Fruit fly (Drosophila melanogaster): ENCODE measurements around the gene CG14882.

CG14882 gene

DNA sequence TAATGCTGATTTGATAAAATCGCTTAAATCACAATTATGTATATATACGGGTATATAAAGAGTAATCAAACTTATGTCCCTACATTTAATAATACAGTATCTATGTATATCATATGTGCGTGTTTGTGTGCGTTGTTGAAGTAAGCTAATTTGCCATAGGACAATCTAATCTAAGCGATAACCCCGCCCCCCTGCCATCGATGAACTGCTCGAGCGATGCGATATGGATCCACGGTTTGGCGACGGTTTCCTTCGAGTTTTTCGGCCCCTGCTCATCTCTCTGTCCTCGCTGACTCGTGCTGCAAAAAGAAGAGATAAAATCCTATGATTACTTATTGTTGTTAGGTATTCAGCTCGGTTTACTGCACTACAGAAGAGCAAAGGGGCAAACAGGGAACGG lies 3.8 kb downstream of the CG14882 start:
- no peak for TF ChIP-seq CG8159 (tag; optimal IDR thresholded peaks at IDR 0.05)
- TF ChIP-seq CG14655 (GFP tag; optimal IDR thresholded peaks at IDR 0.05): no peak
- TF ChIP-seq CG34367 (tag; optimal IDR thresholded peaks at IDR 0.05): no peak

DNA sequence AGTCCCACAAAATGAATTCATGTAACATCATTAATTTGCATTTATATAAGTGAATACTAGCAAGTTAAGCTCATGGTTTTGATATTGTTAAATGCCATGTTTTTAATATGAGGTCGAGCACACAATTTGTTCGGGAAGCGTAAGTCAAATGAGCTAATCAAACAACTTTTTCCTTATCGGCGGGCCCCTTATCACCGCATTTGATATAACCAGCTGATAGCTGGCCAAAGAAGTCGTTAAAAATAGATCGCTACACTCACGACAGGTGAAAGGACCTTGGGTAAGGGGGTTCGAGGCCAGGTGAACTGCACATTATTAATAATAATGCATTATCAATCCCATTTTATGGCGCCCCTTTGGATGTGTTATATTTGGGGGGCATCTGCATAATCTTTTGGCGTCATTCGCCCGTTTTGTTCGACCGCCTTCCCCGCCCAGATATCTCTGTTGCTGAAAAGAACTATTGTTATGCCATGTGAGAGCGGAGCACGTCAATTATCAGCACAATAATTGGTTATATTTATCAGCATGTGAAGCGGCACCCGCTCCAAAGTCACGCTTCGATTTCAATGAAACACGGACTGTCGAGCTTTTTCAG lies 4.5 kb downstream of the CG14882 start:
- TF ChIP-seq CG10348 (GFP tag; IDR thresholded peaks at IDR 0.05): no peak
- TF ChIP-seq CG8301 (tag; optimal IDR thresholded peaks at IDR 0.05): no peak
- TF ChIP-seq gl (tag; optimal IDR thresholded peaks at IDR 0.05): no peak
- TF ChIP-seq CG9948 (tag; optimal IDR thresholded peaks at IDR 0.05): no peak

DNA sequence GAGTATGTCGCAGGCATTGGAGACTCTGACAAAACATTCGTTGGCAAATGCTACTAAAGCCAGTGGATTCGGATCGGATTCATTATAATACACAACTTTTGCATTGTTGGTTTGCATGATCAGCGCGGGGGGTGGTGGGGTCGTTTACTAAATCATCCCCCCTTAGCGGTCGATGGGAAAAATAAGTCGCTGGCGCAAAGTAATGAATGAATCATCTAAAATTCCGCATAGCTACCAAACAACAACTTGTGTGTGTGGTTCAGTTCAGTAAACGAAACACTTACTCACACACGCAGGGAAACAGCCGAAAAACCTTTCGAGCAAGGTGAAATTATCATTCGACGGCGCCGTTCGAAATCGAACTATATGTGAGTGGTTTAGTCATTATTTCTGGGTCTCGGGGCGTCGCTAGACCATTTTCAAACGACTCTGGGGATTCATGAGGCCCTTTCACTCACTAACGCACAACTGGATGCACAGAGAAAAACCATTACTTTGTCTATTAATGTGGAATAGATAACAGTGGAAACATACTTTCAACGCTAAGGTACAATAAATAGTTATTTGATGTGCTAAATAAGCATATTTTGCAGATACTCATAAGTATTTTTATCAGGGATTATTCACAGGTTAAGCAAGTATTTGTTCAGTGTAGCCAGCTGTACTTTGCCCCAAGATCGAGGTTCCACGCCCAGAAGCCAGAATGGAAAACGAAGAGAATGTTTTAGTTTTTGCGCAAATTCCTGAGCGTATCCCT lies 5.5 kb downstream of the CG14882 start:
- peak; percentile 95 for TF ChIP-seq CG4496 (GFP tag; IDR thresholded peaks at IDR 0.05)
- TF ChIP-seq CG12605 (GFP tag; IDR thresholded peaks at IDR 0.05): peak; percentile 87
- peak; percentile 86 for TF ChIP-seq CG34367 (tag; optimal IDR thresholded peaks at IDR 0.05)
- no peak for TF ChIP-seq Pif1B (GFP tag; optimal IDR thresholded peaks at IDR 0.05)
- peak; percentile 49; the same call in 1 of the 2 replicates for TF ChIP-seq CG10348 (GFP tag; IDR thresholded peaks at IDR 0.05)
- TF ChIP-seq Pif1A (GFP tag; optimal IDR thresholded peaks at IDR 0.05): no peak
- TF ChIP-seq CG14655 (GFP tag; optimal IDR thresholded peaks at IDR 0.05): peak; percentile 89
- TF ChIP-seq gl (tag; optimal IDR thresholded peaks at IDR 0.05): peak; percentile 87
- TF ChIP-seq rn (GFP tag; IDR thresholded peaks at IDR 0.05): peak; percentile 86
- TF ChIP-seq CG8159 (tag; optimal IDR thresholded peaks at IDR 0.05): no peak
- TF ChIP-seq CG9948 (tag; optimal IDR thresholded peaks at IDR 0.05): peak; percentile 84
- TF ChIP-seq EcR (GFP tag; optimal IDR thresholded peaks at IDR 0.05): no peak
- peak; percentile 44 for TF ChIP-seq CG13204 (GFP tag; optimal IDR thresholded peaks at IDR 0.05)
- no peak for TF ChIP-seq Snoo (tag; optimal IDR thresholded peaks at IDR 0.05)
- no peak for TF ChIP-seq CG15710 (tag; optimal IDR thresholded peaks at IDR 0.05)
- TF ChIP-seq fd96Ca (GFP tag; IDR thresholded peaks at IDR 0.05): peak; percentile 87
- peak; percentile 82 for TF ChIP-seq Ets98B (GFP tag; IDR thresholded peaks at IDR 0.05)
- TF ChIP-seq CG17806 (tag; optimal IDR thresholded peaks at IDR 0.05): peak; percentile 76
- no peak for TF ChIP-seq D1 (tag; optimal IDR thresholded peaks at IDR 0.05)
- TF ChIP-seq CG8301 (tag; optimal IDR thresholded peaks at IDR 0.05): peak; percentile 89
- TF ChIP-seq CG32121 (GFP tag; IDR thresholded peaks at IDR 0.05): peak; percentile 63

DNA sequence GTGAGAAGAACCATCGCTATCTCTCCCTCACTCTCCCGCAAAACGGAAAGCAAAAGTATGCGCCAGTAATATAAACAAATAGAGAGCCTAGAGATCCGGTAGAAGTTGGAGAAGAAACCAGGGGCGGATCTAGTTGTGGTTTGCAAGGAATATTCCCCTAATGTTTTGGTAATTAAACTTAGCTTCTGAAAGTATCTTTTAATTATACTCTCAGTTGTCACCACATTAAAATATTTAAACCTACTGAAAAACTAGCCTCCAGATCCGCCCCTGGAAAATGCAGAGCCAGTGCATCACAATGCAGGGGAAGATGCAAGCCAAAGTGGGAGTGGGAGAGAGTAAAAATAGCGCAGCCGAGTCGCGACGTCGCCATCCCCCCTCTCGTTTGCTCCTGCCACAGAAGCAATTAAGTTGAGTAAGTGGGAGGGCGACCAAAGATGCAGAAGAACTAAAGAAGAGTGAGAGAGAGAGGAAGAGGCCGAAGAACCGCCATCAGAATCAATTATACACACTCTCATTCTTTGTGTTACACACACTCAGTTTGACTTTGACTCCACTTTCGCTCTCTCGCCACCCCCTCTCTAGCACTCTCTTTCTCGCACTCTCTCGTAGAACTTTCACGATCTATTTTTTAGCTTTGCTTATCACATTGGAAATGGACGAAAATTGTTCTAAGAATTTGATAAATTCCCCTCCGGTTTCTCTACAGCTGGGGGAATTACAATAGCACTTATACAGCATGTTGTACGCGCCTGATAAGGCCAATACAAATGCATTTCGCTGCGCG lies 6.4 kb downstream of the CG14882 start:
- peak; percentile 99 for TF ChIP-seq CG8159 (tag; optimal IDR thresholded peaks at IDR 0.05)
- peak; percentile 99 for TF ChIP-seq CG17806 (tag; optimal IDR thresholded peaks at IDR 0.05)
- TF ChIP-seq CG34367 (tag; optimal IDR thresholded peaks at IDR 0.05): peak; percentile 99
- TF ChIP-seq gl (tag; optimal IDR thresholded peaks at IDR 0.05): peak; percentile 95
- peak; percentile 95 for TF ChIP-seq Pif1B (GFP tag; optimal IDR thresholded peaks at IDR 0.05)
- TF ChIP-seq CG32121 (GFP tag; IDR thresholded peaks at IDR 0.05): peak; percentile 98
- TF ChIP-seq Pif1A (GFP tag; optimal IDR thresholded peaks at IDR 0.05): peak; percentile 99
- peak; percentile 99 for TF ChIP-seq rn (GFP tag; IDR thresholded peaks at IDR 0.05)
- peak; percentile 99 for TF ChIP-seq CG15710 (tag; optimal IDR thresholded peaks at IDR 0.05)
- peak; percentile 99 for TF ChIP-seq CG4496 (GFP tag; IDR thresholded peaks at IDR 0.05)
- peak; percentile 89 for TF ChIP-seq Snoo (tag; optimal IDR thresholded peaks at IDR 0.05)
- peak; percentile 99 for TF ChIP-seq CG14655 (GFP tag; optimal IDR thresholded peaks at IDR 0.05)
- TF ChIP-seq fd96Ca (GFP tag; IDR thresholded peaks at IDR 0.05): peak; percentile 99
- peak; percentile 99 for TF ChIP-seq CG9948 (tag; optimal IDR thresholded peaks at IDR 0.05)
- peak; percentile 98 for TF ChIP-seq CG8301 (tag; optimal IDR thresholded peaks at IDR 0.05)
- TF ChIP-seq EcR (GFP tag; optimal IDR thresholded peaks at IDR 0.05): peak; percentile 77
- peak; percentile 99 for TF ChIP-seq Ets98B (GFP tag; IDR thresholded peaks at IDR 0.05)
- TF ChIP-seq CG12605 (GFP tag; IDR thresholded peaks at IDR 0.05): peak; percentile 98
- TF ChIP-seq CG13204 (GFP tag; optimal IDR thresholded peaks at IDR 0.05): peak; percentile 97
- peak; percentile 97 for TF ChIP-seq CG10348 (GFP tag; IDR thresholded peaks at IDR 0.05)
- TF ChIP-seq D1 (tag; optimal IDR thresholded peaks at IDR 0.05): peak; percentile 94

DNA sequence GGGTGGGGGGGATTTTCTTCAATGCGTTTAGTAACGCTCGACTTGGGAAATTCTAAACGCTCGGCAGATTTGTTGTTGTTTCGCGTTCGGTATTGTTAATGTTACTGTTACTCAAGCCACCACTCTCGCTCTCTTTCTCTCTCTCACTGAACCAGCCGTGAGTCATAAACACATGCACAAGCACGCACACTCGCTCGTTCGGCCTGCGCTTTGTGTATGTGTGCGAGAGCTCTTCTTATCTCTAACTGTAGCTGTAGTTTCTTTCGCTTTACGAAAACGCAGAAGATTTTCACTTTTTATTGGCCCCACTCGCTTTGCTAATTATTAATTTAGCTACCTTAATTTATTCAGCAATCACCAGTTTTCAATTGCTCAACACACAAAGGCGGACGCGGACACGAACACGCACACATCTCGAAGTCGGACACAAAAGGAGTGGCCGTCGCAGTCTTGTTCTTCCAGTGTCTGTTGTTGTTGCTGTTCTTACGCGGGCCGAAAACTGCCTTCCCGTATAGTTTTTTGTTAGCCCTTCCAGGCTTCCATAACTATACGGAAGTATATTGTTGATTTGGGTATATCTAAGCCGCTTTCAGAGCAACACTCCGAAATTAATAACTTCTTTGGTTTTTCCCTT lies 10.1 kb downstream of the CG14882 start:
- TF ChIP-seq CG13204 (GFP tag; optimal IDR thresholded peaks at IDR 0.05) (no peak), EcR (GFP tag; optimal IDR thresholded peaks at IDR 0.05) (peak; percentile 32), CG34367 (tag; optimal IDR thresholded peaks at IDR 0.05) (no peak), CG4496 (GFP tag; IDR thresholded peaks at IDR 0.05) (peak; percentile 22; the same call in 1 of the 3 replicates), rn (GFP tag; IDR thresholded peaks at IDR 0.05) (no peak), Pif1B (GFP tag; optimal IDR thresholded peaks at IDR 0.05) (no peak), CG9948 (tag; optimal IDR thresholded peaks at IDR 0.05) (no peak)

All from whole organism, pupa.